Worm (Caenorhabditis elegans) whole organism, L3 larva: ENCODE results near the gene Y56A3A.6.

Source experiments
- R02D3.7 ChIP-seq: fragments of 150-350 bp; optimal IDR thresholded peaks from 2 replicates; lab custom pipeline; 2014; ENCODE audit warnings: missing biosample characterization, missing genetic modification characterization
- aly-2 ChIP-seq: fragments of 150-350 bp; optimal IDR thresholded peaks from 2 replicates; lab custom pipeline; 2014; ENCODE audit warnings: missing biosample characterization, missing genetic modification characterization
- ama-1 ChIP-seq: fragments of 150-350 bp; optimal IDR thresholded peaks from 2 replicates; lab custom pipeline; 2018
- ceh-28 ChIP-seq: fragments of 150-350 bp; optimal IDR thresholded peaks from 2 replicates; lab custom pipeline; 2014; ENCODE audit warnings: missing biosample characterization, missing genetic modification reagents, missing genetic modification characterization
- ceh-82 ChIP-seq: fragments of 150-350 bp; optimal IDR thresholded peaks from 2 replicates; lab custom pipeline; 2014; ENCODE audit warnings: missing biosample characterization, missing genetic modification characterization
- egl-27 ChIP-seq: sonication (generic microtip); optimal IDR thresholded peaks from 4 replicates; lab custom pipeline; 2017; ENCODE audit warnings: missing biosample characterization, missing genetic modification reagents, missing genetic modification characterization
- egl-5 ChIP-seq: fragments of 150-350 bp; optimal IDR thresholded peaks from 2 replicates; lab custom pipeline; 2017; ENCODE audit warnings: missing biosample characterization, missing genetic modification reagents, missing genetic modification characterization, inconsistent platforms
- elt-1 ChIP-seq: fragments of 150-350 bp; optimal IDR thresholded peaks from 2 replicates; lab custom pipeline; 2014; ENCODE audit warnings: missing biosample characterization, missing genetic modification characterization
- elt-2 ChIP-seq: sonication (generic microtip); optimal IDR thresholded peaks from 2 replicates; lab custom pipeline; 2016; ENCODE audit warnings: missing genetic modification reagents, mild to moderate bottlenecking, missing genetic modification characterization, missing compliant biosample characterization
- eor-1 ChIP-seq, 2 experiments: fragments of 150-350 bp; optimal IDR thresholded peaks; 2 replicates each; lab custom pipeline; 2014 to 2018; ENCODE audit warnings: missing biosample characterization in 2 of 2, missing genetic modification characterization in 2 of 2
- fkh-10 ChIP-seq: sonication (generic microtip); optimal IDR thresholded peaks from 2 replicates; lab custom pipeline; 2017; ENCODE audit warnings: missing biosample characterization, missing genetic modification reagents, missing genetic modification characterization
- fos-1 ChIP-seq: fragments of 150-350 bp; optimal IDR thresholded peaks from 2 replicates; lab custom pipeline; 2014; ENCODE audit warnings: missing biosample characterization, missing genetic modification characterization
- hmg-11 ChIP-seq: sonication (generic microtip); optimal IDR thresholded peaks from 2 replicates; lab custom pipeline; 2016; ENCODE audit warnings: missing genetic modification characterization, missing compliant biosample characterization
- lin-15B ChIP-seq: fragments of 150-350 bp; optimal IDR thresholded peaks from 2 replicates; lab custom pipeline; 2014; ENCODE audit warnings: missing biosample characterization, missing genetic modification characterization
- lin-39 ChIP-seq: fragments of 150-350 bp; optimal IDR thresholded peaks from 2 replicates; lab custom pipeline; 2018; ENCODE audit warnings: missing biosample characterization, missing genetic modification reagents, missing genetic modification characterization
- lsy-12 ChIP-seq: sonication (generic microtip); optimal IDR thresholded peaks from 2 replicates; lab custom pipeline; 2016; ENCODE audit warnings: mild to moderate bottlenecking, missing genetic modification characterization, missing compliant biosample characterization
- nfya-1 ChIP-seq: sonication (generic microtip); optimal IDR thresholded peaks from 2 replicates; lab custom pipeline; 2017; ENCODE audit warnings: missing genetic modification characterization, mild to moderate bottlenecking, missing compliant biosample characterization, antibody characterized with exemption, moderate library complexity; ENCODE audit not compliant: insufficient read depth
- nhr-11 ChIP-seq: fragments of 150-350 bp; optimal IDR thresholded peaks from 2 replicates; lab custom pipeline; 2014; ENCODE audit warnings: missing biosample characterization, missing genetic modification characterization
- nhr-12 ChIP-seq: fragments of 150-350 bp; optimal IDR thresholded peaks from 2 replicates; lab custom pipeline; 2014; ENCODE audit warnings: missing biosample characterization, missing genetic modification characterization
- nhr-25 ChIP-seq: sonication (generic microtip); optimal IDR thresholded peaks from 2 replicates; lab custom pipeline; 2017; ENCODE audit warnings: missing biosample characterization, missing genetic modification characterization
- nhr-43 ChIP-seq: sonication (generic microtip); optimal IDR thresholded peaks from 2 replicates; lab custom pipeline; 2016; ENCODE audit warnings: mild to moderate bottlenecking, missing genetic modification characterization, missing compliant biosample characterization; ENCODE audit not compliant: poor library complexity, severe bottlenecking
- nhr-67 ChIP-seq: fragments of 150-350 bp; optimal IDR thresholded peaks from 2 replicates; lab custom pipeline; 2014; ENCODE audit warnings: missing biosample characterization, missing genetic modification characterization
- nhr-76 ChIP-seq: fragments of 150-350 bp; sonication (generic microtip); optimal IDR thresholded peaks from 5 replicates; lab custom pipeline; 2014; ENCODE audit warnings: missing biosample characterization, missing genetic modification characterization
- nhr-77 ChIP-seq: fragments of 150-350 bp; optimal IDR thresholded peaks from 2 replicates; lab custom pipeline; 2014; ENCODE audit warnings: missing biosample characterization, missing genetic modification characterization
- pha-4 ChIP-seq: fragments of 150-350 bp; optimal IDR thresholded peaks from 2 replicates; lab custom pipeline; 2014; ENCODE audit warnings: missing biosample characterization, missing genetic modification reagents, missing genetic modification characterization
- pqm-1 ChIP-seq: fragments of 150-350 bp; optimal IDR thresholded peaks from 2 replicates; lab custom pipeline; 2017; ENCODE audit warnings: missing biosample characterization, missing genetic modification characterization, inconsistent platforms
- skn-1 ChIP-seq: fragments of 150-350 bp; optimal IDR thresholded peaks from 2 replicates; lab custom pipeline; 2014; ENCODE audit warnings: missing biosample characterization, missing genetic modification characterization
- snpc-4 ChIP-seq: fragments of 150-350 bp; optimal IDR thresholded peaks from 2 replicates; lab custom pipeline; 2014; ENCODE audit warnings: missing biosample characterization, missing genetic modification characterization
- tbx-2 ChIP-seq: sonication (generic microtip); optimal IDR thresholded peaks from 2 replicates; lab custom pipeline; 2016; ENCODE audit warnings: mild to moderate bottlenecking, missing genetic modification characterization, missing compliant biosample characterization
- unc-39 ChIP-seq: sonication (generic microtip); optimal IDR thresholded peaks from 4 replicates; lab custom pipeline; 2017; ENCODE audit warnings: missing biosample characterization, missing genetic modification characterization
- zag-1 ChIP-seq: fragments of 150-350 bp; optimal IDR thresholded peaks from 2 replicates; lab custom pipeline; 2014; ENCODE audit warnings: missing biosample characterization, missing genetic modification characterization
- ztf-4 ChIP-seq: fragments of 150-350 bp; optimal IDR thresholded peaks from 2 replicates; lab custom pipeline; 2014; ENCODE audit warnings: missing biosample characterization, missing genetic modification characterization

Y56A3A.6 gene

ce11 chrIII:11836734-11837133, 41.9 kb downstream of the Y56A3A.6 start:
- TF ChIP-seq aly-2 (tag; lab: Kevin White, UChicago) (no peak), zag-1 (tag; lab: Kevin White, UChicago) (no peak), nfya-1 (peak; percentile 21), hmg-11 (peak; percentile 8), skn-1 (tag; lab: Kevin White, UChicago) (peak; percentile 92)

- TF ChIP-seq egl-5 (tag; lab: Kevin White, UChicago) (peak; percentile 13), nhr-77 (no peak), ceh-82 (tag; lab: Kevin White, UChicago) (no peak), fos-1 (no peak), elt-1 (no peak), nfya-1 (peak; percentile 51), hmg-11 (no peak), pha-4 (tag; lab: Kevin White, UChicago) (peak; percentile 7), lsy-12 (no peak), snpc-4 (tag; lab: Kevin White, UChicago) (no peak), fkh-10 (no peak)
Measured at ce11 chrIII:11836054-11836453, 42.5 kb downstream of the Y56A3A.6 start.

- TF ChIP-seq nhr-25 (tag; lab: Kevin White, UChicago) (no peak), nfya-1 (peak; percentile 50), egl-5 (tag; lab: Kevin White, UChicago) (peak; percentile 50), tbx-2 (no peak), nhr-67 (tag; lab: Kevin White, UChicago) (no peak), skn-1 (tag; lab: Kevin White, UChicago) (peak; percentile 75), elt-2 (tag; lab: Kevin White, UChicago) (peak; percentile 42), pqm-1 (tag; lab: Kevin White, UChicago) (peak; percentile 61), fos-1 (no peak), nhr-12 (tag; lab: Kevin White, UChicago) (no peak), snpc-4 (tag; lab: Kevin White, UChicago) (peak; percentile 17), nhr-11 (tag; lab: Kevin White, UChicago) (no peak), pha-4 (tag; lab: Kevin White, UChicago) (peak; percentile 96), hmg-11 (peak; percentile 18), ama-1 (lab: Kevin White, UChicago) (peak; percentile 20), lin-15B (tag; lab: Kevin White, UChicago) (no peak), ceh-28 (tag; lab: Kevin White, UChicago) (peak; percentile 37), lin-39 (tag; lab: Kevin White, UChicago) (peak; percentile 15), eor-1 (tag; optimal IDR thresholded peaks at IDR 0.05; lab: Kevin White, UChicago) (no peak), ztf-4 (tag; lab: Kevin White, UChicago) (no peak), unc-39 (tag; lab: Kevin White, UChicago) (no peak)
Measured at ce11 chrIII:11834783-11835182, 43.8 kb downstream of the Y56A3A.6 start.

- TF ChIP-seq nfya-1: peak; percentile 49
- TF ChIP-seq nhr-11 (tag; lab: Kevin White, UChicago): no peak
- TF ChIP-seq lin-39 (tag; lab: Kevin White, UChicago): peak; percentile 7
- TF ChIP-seq nhr-43 (tag; lab: Kevin White, UChicago): no peak
Measured at ce11 chrIII:11834168-11834567, 44.4 kb downstream of the Y56A3A.6 start.

- TF ChIP-seq egl-5 (tag; lab: Kevin White, UChicago) (no peak), elt-1 (no peak), skn-1 (tag; lab: Kevin White, UChicago) (no peak), elt-2 (tag; lab: Kevin White, UChicago) (no peak), nhr-12 (tag; lab: Kevin White, UChicago) (no peak), nhr-76 (tag; lab: Kevin White, UChicago) (no peak), R02D3.7 (tag; lab: Kevin White, UChicago) (no peak), egl-27 (tag; lab: Kevin White, UChicago) (no peak)
- TF ChIP-seq, all 47 proteins: peak for 0
Measured at ce11 chrIII:11833449-11833848, 45.2 kb downstream of the Y56A3A.6 start.
